Fruit fly (Drosophila melanogaster): ENCODE measurements around the gene CG14143.

CG14143 gene

dm6 chr3L:11093046-11093520, 41.7 kb upstream of the CG14143 start, which contains the start of gene JIL-1 (continued):
- TF ChIP-seq ems (GFP tag; optimal IDR thresholded peaks at IDR 0.05), result peak; percentile 51
- peak; percentile 44 for TF ChIP-seq CG2712 (tag; optimal IDR thresholded peaks at IDR 0.05)
- TF ChIP-seq dmrt99B (tag; optimal IDR thresholded peaks at IDR 0.05), result peak; percentile 16
- peak; percentile 32 for TF ChIP-seq kay (GFP tag; optimal IDR thresholded peaks at IDR 0.05)
- no peak for TF ChIP-seq da (GFP tag; optimal IDR thresholded peaks at IDR 0.05)
- TF ChIP-seq Lim3 (GFP tag; IDR thresholded peaks at IDR 0.05), result no peak
- TF ChIP-seq CG30020 (tag; optimal IDR thresholded peaks at IDR 0.05), result peak; percentile 33
- TF ChIP-seq vnd (GFP tag; IDR thresholded peaks at IDR 0.05; ENCODE audit: partially characterized antibody), result peak; percentile 77
- TF ChIP-seq az2 (GFP tag; optimal IDR thresholded peaks at IDR 0.05), result peak; percentile 48
- peak; percentile 56 for TF ChIP-seq CG10959 (GFP tag; IDR thresholded peaks at IDR 0.05)
- peak; percentile 92 for TF ChIP-seq NFAT (GFP tag; IDR thresholded peaks at IDR 0.05)
- TF ChIP-seq her (GFP tag; optimal IDR thresholded peaks at IDR 0.05), result no peak
- TF ChIP-seq Ravus (GFP tag; IDR thresholded peaks at IDR 0.05), result no peak
- no peak for TF ChIP-seq Dip2 (GFP tag; IDR thresholded peaks at IDR 0.05)
- TF ChIP-seq NfI (GFP tag; optimal IDR thresholded peaks at IDR 0.05), result peak; percentile 72
- no peak for TF ChIP-seq sc (optimal IDR thresholded peaks at IDR 0.05)
- no peak for TF ChIP-seq sc (GFP tag; optimal IDR thresholded peaks at IDR 0.05)
- TF ChIP-seq CG10543 (GFP tag; optimal IDR thresholded peaks at IDR 0.05), result peak; percentile 60
- peak; percentile 6 for TF ChIP-seq ewg (GFP tag; optimal IDR thresholded peaks at IDR 0.05)
- peak; percentile 93 for TF ChIP-seq slbo (GFP tag; IDR thresholded peaks at IDR 0.05)
- TF ChIP-seq CG10209 (GFP tag; optimal IDR thresholded peaks at IDR 0.05), result peak; percentile 59
- TF ChIP-seq pb (GFP tag; optimal IDR thresholded peaks at IDR 0.05), result no peak
- TF ChIP-seq fd64A (GFP tag; optimal IDR thresholded peaks at IDR 0.05), result no peak
- no peak for TF ChIP-seq eyg (GFP tag; optimal IDR thresholded peaks at IDR 0.05)
- peak; percentile 60 for TF ChIP-seq Fer1 (GFP tag; optimal IDR thresholded peaks at IDR 0.05)
- TF ChIP-seq crol (GFP tag; IDR thresholded peaks at IDR 0.05), result no peak
- TF ChIP-seq CG12769 (tag; optimal IDR thresholded peaks at IDR 0.05), result peak; percentile 35
- TF ChIP-seq ken (GFP tag; IDR thresholded peaks at IDR 0.05), result peak; percentile 81
- TF ChIP-seq crp (GFP tag; optimal IDR thresholded peaks at IDR 0.05), result peak in 1 of 2 experiments; percentile 64
- TF ChIP-seq fd3F (GFP tag; optimal IDR thresholded peaks at IDR 0.05), result peak; percentile 34
- peak; percentile 31 for TF ChIP-seq Myb (GFP tag; optimal IDR thresholded peaks at IDR 0.05)
- peak; percentile 88 for TF ChIP-seq Scr (GFP tag; IDR thresholded peaks at IDR 0.05; ENCODE audit: partially characterized antibody)
- peak; percentile 34 for TF ChIP-seq CG4282 (GFP tag; optimal IDR thresholded peaks at IDR 0.05)
- TF ChIP-seq fu2 (GFP tag; optimal IDR thresholded peaks at IDR 0.05), result peak; percentile 53
- peak; percentile 71 for TF ChIP-seq CG12391 (tag; optimal IDR thresholded peaks at IDR 0.05)
- TF ChIP-seq run (tag; optimal IDR thresholded peaks at IDR 0.05), result no peak
- TF ChIP-seq Dp (GFP tag; optimal IDR thresholded peaks at IDR 0.05), result peak; percentile 22
- TF ChIP-seq CG17612 (GFP tag; IDR thresholded peaks at IDR 0.05), result no peak
- no peak for TF ChIP-seq CG10274 (GFP tag; optimal IDR thresholded peaks at IDR 0.05)
- TF ChIP-seq CG7786 (GFP tag; optimal IDR thresholded peaks at IDR 0.05), result peak; percentile 37
- TF ChIP-seq CG7271 (tag; optimal IDR thresholded peaks at IDR 0.05), result no peak
- TF ChIP-seq Oaz (GFP tag; IDR thresholded peaks at IDR 0.05), result no peak
- peak; percentile 30 for TF ChIP-seq CG9437 (GFP tag; optimal IDR thresholded peaks at IDR 0.05)
- TF ChIP-seq trh (GFP tag; optimal IDR thresholded peaks at IDR 0.05), result peak; percentile 8
- peak; percentile 57 for TF ChIP-seq ssp (GFP tag; IDR thresholded peaks at IDR 0.05)
- TF ChIP-seq slp2 (GFP tag; optimal IDR thresholded peaks at IDR 0.05), result peak; percentile 24
- TF ChIP-seq CG9817 (tag; optimal IDR thresholded peaks at IDR 0.05), result peak; percentile 60
- TF ChIP-seq vfl (GFP tag; optimal IDR thresholded peaks at IDR 0.05), result peak; percentile 64
- TF ChIP-seq CG30403 (GFP tag; optimal IDR thresholded peaks at IDR 0.05), result peak; percentile 77
- TF ChIP-seq sisA (GFP tag; IDR thresholded peaks at IDR 0.05), result peak; percentile 79
- TF ChIP-seq Lpt (GFP tag; optimal IDR thresholded peaks at IDR 0.05), result no peak
- TF ChIP-seq ash1 (GFP tag; optimal IDR thresholded peaks at IDR 0.05), result no peak

Measured in whole organism, embryonic.